Fruit fly (Drosophila melanogaster): Measurements from ENCODE around the gene Polr3H.

DNA sequence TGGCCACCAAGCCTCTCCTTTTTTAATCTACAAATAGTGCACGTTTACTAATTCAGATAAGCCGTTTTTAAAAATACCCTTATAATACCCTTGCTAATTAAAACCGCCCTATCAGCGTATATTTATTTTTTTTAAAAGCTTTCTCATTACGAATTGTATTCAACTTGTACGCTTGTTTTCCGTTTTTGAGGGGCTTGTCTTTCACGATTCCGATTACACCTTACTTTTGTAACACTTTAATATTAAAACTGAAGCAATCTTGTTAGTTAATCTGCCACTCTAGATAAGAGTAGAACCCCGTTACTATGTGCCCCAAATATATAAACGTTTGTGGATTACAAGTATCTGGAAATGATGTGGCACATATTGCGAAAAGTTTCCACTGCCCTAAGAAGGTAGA lies 25.8 kb upstream of the Polr3H start:
- TF ChIP-seq CG15710 (tag; optimal IDR thresholded peaks at IDR 0.05) (no peak), gl (tag; optimal IDR thresholded peaks at IDR 0.05) (no peak), CG14655 (GFP tag; optimal IDR thresholded peaks at IDR 0.05) (no peak), CG4496 (GFP tag; IDR thresholded peaks at IDR 0.05) (no peak), CG34367 (tag; optimal IDR thresholded peaks at IDR 0.05) (no peak), Pif1A (GFP tag; optimal IDR thresholded peaks at IDR 0.05) (no peak), EcR (GFP tag; optimal IDR thresholded peaks at IDR 0.05) (no peak), CG8301 (tag; optimal IDR thresholded peaks at IDR 0.05) (no peak), Pif1B (GFP tag; optimal IDR thresholded peaks at IDR 0.05) (no peak), Snoo (tag; optimal IDR thresholded peaks at IDR 0.05) (no peak)
